Worm (Caenorhabditis elegans): ENCODE results near the gene glb-24.

The glb-24 gene

DNA sequence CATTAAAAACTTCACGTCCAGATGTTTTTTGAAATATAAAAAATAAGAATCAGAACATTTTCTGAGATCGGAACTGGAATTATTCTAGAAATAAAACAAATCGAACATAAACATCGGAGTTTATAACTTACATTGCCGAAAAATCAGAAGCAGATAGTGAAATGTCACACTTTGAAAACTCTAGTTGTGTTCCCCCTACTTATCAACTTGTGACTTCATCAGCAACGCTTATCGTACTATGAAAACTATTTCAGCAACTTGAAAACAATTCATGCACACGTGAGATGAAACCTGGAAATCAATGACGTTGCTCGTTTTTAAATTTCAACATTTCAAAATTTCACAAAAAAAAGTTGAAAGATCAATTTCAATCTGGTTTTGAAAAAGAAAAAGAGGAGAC lies 9.1 kb downstream of the glb-24 start:
- TF ChIP-seq C34B4.2 (tag; optimal IDR thresholded peaks at IDR 0.05) (no peak), Y116A8C.19 (tag; optimal IDR thresholded peaks at IDR 0.05; ENCODE audit: borderline replicate concordance) (no peak), nhr-12 (tag; optimal IDR thresholded peaks at IDR 0.05) (no peak), F16B12.6 (tag; optimal IDR thresholded peaks at IDR 0.05) (no peak), unc-98 (GFP tag; IDR thresholded peaks at IDR 0.05) (no peak), nhr-20 (tag; optimal IDR thresholded peaks at IDR 0.05) (peak; percentile 2), jun-1 (tag; optimal IDR thresholded peaks at IDR 0.05) (no peak), elt-2 (tag; optimal IDR thresholded peaks at IDR 0.05) (peak; percentile 71), lin-35 (GFP tag; optimal IDR thresholded peaks at IDR 0.05) (peak in 1 of 2 experiments; percentile 40), nhr-19 (GFP tag; conservative IDR thresholded peaks at IDR 0.05) (no peak)

DNA sequence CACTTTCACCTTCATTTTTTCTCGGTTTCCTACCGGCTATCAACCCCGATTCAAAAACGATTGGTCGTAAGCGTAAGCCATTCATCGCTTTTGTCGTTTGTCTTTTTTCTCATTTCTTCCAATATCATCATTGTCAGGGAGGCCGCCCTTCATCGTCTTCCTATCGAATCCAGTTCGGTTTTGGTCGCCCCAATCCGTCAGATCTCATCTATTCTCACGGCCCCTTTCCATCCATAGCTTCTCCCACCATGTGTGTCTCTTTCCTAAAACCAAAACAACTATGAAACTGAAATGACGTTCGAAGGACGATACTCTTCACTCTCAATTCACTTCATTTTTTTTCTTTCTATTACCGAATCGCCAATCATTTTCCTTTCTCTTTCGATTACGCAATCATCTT lies 9.9 kb downstream of the glb-24 start:
- TF ChIP-seq blmp-1 (tag; optimal IDR thresholded peaks at IDR 0.05), result peak; percentile 89
- TF ChIP-seq nhr-85 (tag), result peak; percentile 52
- no peak for TF ChIP-seq lin-13 (GFP tag; optimal IDR thresholded peaks at IDR 0.05)

DNA sequence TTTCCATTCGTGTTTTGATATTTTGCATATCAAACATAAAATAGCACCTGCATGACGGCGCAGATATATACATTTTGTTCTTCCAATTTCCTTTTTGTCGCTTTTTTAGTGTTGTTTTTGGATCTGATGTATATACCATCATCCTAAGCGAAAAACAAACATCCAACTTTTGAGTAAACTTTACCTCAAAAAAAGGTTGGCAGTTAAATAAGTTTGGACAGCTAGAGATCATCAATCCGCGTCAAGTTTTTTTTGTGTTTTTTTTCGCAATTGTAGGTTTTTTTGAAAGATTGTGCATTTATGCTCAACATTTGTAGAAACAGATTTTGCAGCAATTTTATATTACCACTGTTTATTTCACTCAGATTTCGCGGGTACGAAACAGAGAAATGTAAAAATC lies 14.0 kb downstream of the glb-24 start, which contains the start of gene bus-19:
Gene bus-19 (plus strand): TSS at position 301 of the 400 bp plus-strand sequence.
- TF ChIP-seq mep-1 (tag; optimal IDR thresholded peaks at IDR 0.05) (no peak), fkh-10 (GFP tag; optimal IDR thresholded peaks at IDR 0.05) (no peak), lsy-2 (tag; optimal IDR thresholded peaks at IDR 0.05) (no peak), vab-15 (tag; optimal IDR thresholded peaks at IDR 0.05) (no peak), swsn-7 (tag; optimal IDR thresholded peaks at IDR 0.05) (no peak), ceh-90 (tag; optimal IDR thresholded peaks at IDR 0.05) (no peak), ceh-8 (GFP tag; optimal IDR thresholded peaks at IDR 0.05) (no peak), nhr-85 (tag) (no peak), C16A3.4 (tag; optimal IDR thresholded peaks at IDR 0.05) (no peak), mef-2 (tag; optimal IDR thresholded peaks at IDR 0.05) (no peak), ztf-4 (tag; optimal IDR thresholded peaks at IDR 0.05) (no peak), snpc-4 (tag; optimal IDR thresholded peaks at IDR 0.05) (no peak), egl-27 (tag; optimal IDR thresholded peaks at IDR 0.05) (no peak), mab-9 (GFP tag; IDR thresholded peaks at IDR 0.05) (no peak)

DNA sequence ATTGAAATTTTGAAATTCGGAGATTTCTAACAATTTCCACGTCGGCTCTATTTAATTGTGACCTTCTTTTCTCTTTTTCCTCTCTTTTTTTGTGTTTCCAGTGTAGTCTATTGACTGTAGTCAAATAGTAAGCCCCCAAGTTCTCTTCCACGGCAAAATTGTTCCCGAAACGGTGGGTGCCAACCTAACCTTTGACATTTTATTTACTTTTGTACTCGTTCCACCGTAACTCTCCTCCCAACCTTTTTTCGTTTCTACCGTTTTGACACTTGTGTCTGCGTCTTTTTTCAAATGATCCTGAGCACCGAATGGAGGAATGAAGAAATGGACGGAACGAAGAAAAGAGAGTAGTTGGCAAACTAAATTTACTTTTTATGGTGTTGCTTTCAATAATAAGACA lies 15.0 kb downstream of the glb-24 start:
- peak; percentile 15 for TF ChIP-seq nhr-20 (tag; optimal IDR thresholded peaks at IDR 0.05)
- TF ChIP-seq lin-13 (GFP tag; optimal IDR thresholded peaks at IDR 0.05), result no peak
- peak; percentile 60 for TF ChIP-seq nhr-77 (tag; optimal IDR thresholded peaks at IDR 0.05)
- peak; percentile 38 for TF ChIP-seq lin-14 (GFP tag; optimal IDR thresholded peaks at IDR 0.05)

DNA sequence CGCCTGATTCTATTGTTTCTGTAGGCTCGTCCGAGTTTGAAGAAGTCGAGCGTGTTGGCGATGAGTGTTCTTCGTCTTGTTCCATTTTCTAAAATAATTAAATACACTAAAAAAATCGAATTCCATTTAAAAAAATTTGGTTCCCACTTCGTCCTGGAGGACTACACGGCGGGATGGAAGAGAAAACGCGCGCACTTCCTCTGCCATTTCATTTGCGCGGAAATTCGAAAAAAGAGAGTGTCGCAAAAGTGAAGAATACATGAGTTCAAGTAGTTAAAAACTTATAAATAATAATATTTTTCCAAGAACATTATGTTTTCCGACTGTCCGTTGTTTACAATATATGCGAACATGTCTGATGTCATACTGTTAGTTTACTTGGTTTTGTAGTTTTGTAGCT lies 15.8 kb downstream of the glb-24 start, which contains the start of gene T07F10.3:
Gene T07F10.3 (minus strand): TSS at position 98 of the 400 bp plus-strand sequence.
- TF ChIP-seq lin-15B (tag; optimal IDR thresholded peaks at IDR 0.05) (peak; percentile 78), zip-4 (GFP tag; optimal IDR thresholded peaks at IDR 0.05) (peak; percentile 90), unc-86 (tag; optimal IDR thresholded peaks at IDR 0.05) (peak; percentile 93), Y116A8C.19 (tag; optimal IDR thresholded peaks at IDR 0.05; ENCODE audit: borderline replicate concordance) (peak; percentile 94), skn-1 (tag; optimal IDR thresholded peaks at IDR 0.05) (peak; percentile 88), nhr-19 (GFP tag; conservative IDR thresholded peaks at IDR 0.05) (peak; percentile 95), unc-62 (GFP tag; optimal IDR thresholded peaks at IDR 0.05) (no peak), nhr-237 (tag; optimal IDR thresholded peaks at IDR 0.05) (peak; percentile 48), lir-3 (tag; optimal IDR thresholded peaks at IDR 0.05; ENCODE audit: poor library complexity) (peak; percentile 99), nhr-12 (tag; optimal IDR thresholded peaks at IDR 0.05) (no peak), sox-4 (tag; optimal IDR thresholded peaks at IDR 0.05) (peak; percentile 97), C04F5.9 (tag; optimal IDR thresholded peaks at IDR 0.05) (peak; percentile 95), dpl-1 (GFP tag; optimal IDR thresholded peaks at IDR 0.05) (peak; percentile 96 to 98 (median 98)), hpl-2 (GFP tag; optimal IDR thresholded peaks at IDR 0.05) (no peak), isw-1 (GFP tag; IDR thresholded peaks at IDR 0.05) (peak; percentile 92), ztf-4 (tag; optimal IDR thresholded peaks at IDR 0.05) (peak; percentile 42), ceh-82 (tag; optimal IDR thresholded peaks at IDR 0.05) (peak; percentile 85 to 92 (median 91)), lin-39 (tag; optimal IDR thresholded peaks at IDR 0.05) (peak; percentile 84), egl-13 (tag; optimal IDR thresholded peaks at IDR 0.05) (peak; percentile 98), xbp-1 (tag; optimal IDR thresholded peaks at IDR 0.05) (peak; percentile 96), F16B12.6 (tag; optimal IDR thresholded peaks at IDR 0.05) (peak; percentile 55), unc-130 (tag; optimal IDR thresholded peaks at IDR 0.05) (peak; percentile 87), pag-3 (tag; optimal IDR thresholded peaks at IDR 0.05; ENCODE audit: borderline replicate concordance, insufficient read depth) (no peak), swsn-7 (tag; optimal IDR thresholded peaks at IDR 0.05) (peak; percentile 95)
